Fruit fly (Drosophila melanogaster) whole organism, wandering third instar larva: ENCODE measurements around the gene CG43064.

Experiments used
- Dfd ChIP-seq: fragments of >200 bp; optimal IDR thresholded peaks from 2 replicates; lab custom pipeline; 2017; ENCODE audit warnings: missing biosample characterization, missing genetic modification characterization
- Hr78 ChIP-seq: fragments of >200 bp; optimal IDR thresholded peaks from 2 replicates; lab custom pipeline; 2017; ENCODE audit warnings: missing biosample characterization, missing genetic modification characterization
- Jra ChIP-seq: sonication (Bioruptor generic); optimal IDR thresholded peaks from 2 replicates; lab custom pipeline; 2016; ENCODE audit warnings: missing biosample characterization, missing genetic modification characterization
- Myc ChIP-seq: fragments of >200 bp; optimal IDR thresholded peaks from 2 replicates; lab custom pipeline; 2017
- OdsH ChIP-seq: fragments of 200-800 bp; sonication (Bioruptor generic); optimal IDR thresholded peaks from 2 replicates; lab custom pipeline; 2016; ENCODE audit warnings: missing biosample characterization, mild to moderate bottlenecking, missing genetic modification characterization
- Vsx2 ChIP-seq: fragments of 200-300, 225-300 bp; sonication (Bioruptor generic); optimal IDR thresholded peaks from 2 replicates; lab custom pipeline; 2018; ENCODE audit warnings: missing biosample characterization, missing genetic modification characterization; ENCODE audit not compliant: partially characterized antibody
- dl ChIP-seq, 2 experiments: fragments of 175-275, 200-275 bp in 1 of 2; fragments of 200-275 bp in 1 of 2; sonication (Bioruptor generic); optimal IDR thresholded peaks; lab custom pipeline; 2018; ENCODE audit warnings: mild to moderate bottlenecking in 2 of 2, missing biosample characterization in 2 of 2, missing genetic modification characterization in 2 of 2, moderate library complexity in 2 of 2; ENCODE audit not compliant: partially characterized antibody in 2 of 2, insufficient read depth in 1 of 2
- ey ChIP-seq: fragments of 200-800 bp; sonication (Bioruptor generic); optimal IDR thresholded peaks from 2 replicates; lab custom pipeline; 2016; ENCODE audit warnings: missing biosample characterization, missing genetic modification characterization
- fru ChIP-seq: fragments of 200-800 bp; sonication (Bioruptor generic); optimal IDR thresholded peaks from 3 replicates; lab custom pipeline; 2016; ENCODE audit warnings: missing biosample characterization, mild to moderate bottlenecking, missing genetic modification characterization
- psq ChIP-seq: fragments of 200-800 bp; sonication (Bioruptor generic); optimal IDR thresholded peaks from 3 replicates; lab custom pipeline; 2017; ENCODE audit warnings: missing biosample characterization, mild to moderate bottlenecking, missing genetic modification characterization, moderate library complexity
- sage ChIP-seq: fragments of 200-800 bp; sonication (Bioruptor generic); optimal IDR thresholded peaks from 2 replicates; lab custom pipeline; 2016; ENCODE audit warnings: missing biosample characterization, mild to moderate bottlenecking, missing genetic modification characterization
- sv ChIP-seq: fragments of 200-800 bp; sonication (Bioruptor generic); optimal IDR thresholded peaks from 3 replicates; lab custom pipeline; 2016; ENCODE audit warnings: missing biosample characterization, missing genetic modification characterization
- tai ChIP-seq: sonication (Bioruptor generic); optimal IDR thresholded peaks from 2 replicates; lab custom pipeline; 2016; ENCODE audit warnings: missing biosample characterization, missing genetic modification characterization
- usp ChIP-seq: fragments of >200 bp; optimal IDR thresholded peaks from 2 replicates; lab custom pipeline; 2017; ENCODE audit warnings: missing biosample characterization, missing genetic modification characterization

DNA sequence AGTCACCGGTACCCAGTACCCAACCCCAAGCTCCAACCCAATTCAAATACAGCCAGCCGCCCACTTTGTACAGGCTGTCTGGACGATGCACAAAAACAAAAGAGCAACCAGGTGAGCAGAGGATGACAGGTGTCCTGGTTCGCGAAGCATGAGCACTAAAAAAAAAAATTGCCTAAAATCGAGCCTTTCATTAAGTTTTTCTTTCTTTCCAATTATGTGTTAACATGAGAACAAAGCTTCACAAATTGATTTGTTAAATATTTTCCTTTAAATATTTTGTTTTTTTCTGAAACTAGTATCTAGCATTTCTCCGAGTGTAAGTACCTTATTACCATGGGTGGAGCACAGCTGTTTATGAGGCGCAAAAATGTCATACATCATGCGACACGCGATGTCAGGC lies 38.2 kb upstream of the CG43064 start:
- TF ChIP-seq OdsH (GFP tag; lab: Kevin White, UChicago) = no peak
- no peak for TF ChIP-seq Vsx2 (GFP tag; lab: Kevin White, UChicago)
- no peak for TF ChIP-seq Jra (GFP tag; lab: Kevin White, UChicago)
- no peak for TF ChIP-seq dl (GFP tag; optimal IDR thresholded peaks at IDR 0.05; lab: Kevin White, UChicago; ENCODE audit: insufficient read depth in 1 of 2, partially characterized antibody in 2 of 2)
- TF ChIP-seq ey (GFP tag; lab: Kevin White, UChicago) = peak; percentile 4
- no peak for TF ChIP-seq tai (GFP tag; lab: Kevin White, UChicago)
- TF ChIP-seq sv (GFP tag; lab: Kevin White, UChicago) = no peak
- no peak for TF ChIP-seq usp (GFP tag; lab: Kevin White, UChicago)
- no peak for TF ChIP-seq psq
- TF ChIP-seq sage (GFP tag; lab: Kevin White, UChicago) = no peak
- TF ChIP-seq Hr78 = no peak
- peak; percentile 9 for TF ChIP-seq fru (GFP tag; lab: Kevin White, UChicago)
- TF ChIP-seq Myc (lab: Kevin White, UChicago) = no peak
- TF ChIP-seq Dfd = no peak
